Fruit fly (Drosophila melanogaster): ENCODE measurements around the gene Rpn3.

DNA sequence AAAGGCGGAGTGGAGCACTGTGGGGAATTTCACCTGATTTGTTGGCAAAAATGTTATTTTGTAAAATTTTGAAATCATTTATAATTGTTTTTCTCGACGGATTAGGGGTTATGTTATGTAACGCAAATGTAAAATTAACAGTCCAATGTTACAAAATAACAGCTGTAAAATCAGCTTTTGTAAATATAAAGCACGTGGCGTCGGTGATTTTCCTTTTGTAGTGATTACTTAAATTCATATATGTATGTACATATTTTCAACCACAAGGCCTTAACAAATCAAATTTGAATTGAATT lies 29.4 kb upstream of the Rpn3 start, which contains the start of gene CG15172:
- no peak for TF ChIP-seq CTCF (optimal IDR thresholded peaks at IDR 0.05)
- TF ChIP-seq CG8478 (optimal IDR thresholded peaks at IDR 0.05) = no peak
